Worm (Caenorhabditis elegans) whole organism, L4 larva: ENCODE data around the gene W06A7.4.

ENCODE experiments used
- F26F4.8 ChIP-seq: fragments of 200-800 bp; sonication (Bioruptor generic); conservative IDR thresholded peaks from 2 replicates; pipeline ENCODE4 v1.3.6; 2022; ENCODE audit warnings: missing genetic modification characterization, missing compliant biosample characterization
- F44E2.7 ChIP-seq: fragments of 200-800 bp; sonication (Bioruptor generic); IDR thresholded peaks from 2 replicates; pipeline ENCODE4 v2.1.2; 2022; ENCODE audit warnings: missing genetic modification characterization, missing compliant biosample characterization
- R02D3.7 ChIP-seq: fragments of 150-350 bp; sonication (generic microtip); optimal IDR thresholded peaks from 3 replicates; lab custom pipeline; 2014; ENCODE audit warnings: missing biosample characterization, missing genetic modification characterization
- T26A8.4 ChIP-seq: fragments of 200-800 bp; sonication (Bioruptor generic); IDR thresholded peaks from 2 replicates; pipeline ENCODE4 v1.3.6; 2022; ENCODE audit warnings: missing genetic modification characterization, missing compliant biosample characterization
- Y5F2A.4 ChIP-seq: fragments of 200-800 bp; sonication (Bioruptor generic); optimal IDR thresholded peaks from 2 replicates; lab custom pipeline; 2018; ENCODE audit warnings: mild to moderate bottlenecking, missing genetic modification characterization, missing compliant biosample characterization
- Y75B8A.6 ChIP-seq: fragments of 200-800 bp; sonication (Bioruptor generic); IDR thresholded peaks from 2 replicates; pipeline ENCODE4 v1.3.6; 2022; ENCODE audit warnings: missing genetic modification reagents, missing genetic modification characterization, missing compliant biosample characterization
- aha-1 ChIP-seq: fragments of 150-350 bp; peaks from one replicate; lab custom pipeline; 2014; ENCODE audit warnings: missing biosample characterization, missing genetic modification characterization
- aly-2 ChIP-seq: sonication (generic microtip); optimal IDR thresholded peaks from 2 replicates; lab custom pipeline; 2018; ENCODE audit warnings: missing biosample characterization, missing genetic modification characterization
- ama-1 ChIP-seq: fragments of 150-350 bp; optimal IDR thresholded peaks from 2 replicates; lab custom pipeline; 2014; ENCODE audit warnings: inconsistent platforms, mixed read lengths
- ceh-20 ChIP-seq: fragments of 200-800 bp; sonication (Bioruptor generic); IDR thresholded peaks from 2 replicates; pipeline ENCODE4 v1.3.6; 2022; ENCODE audit warnings: missing genetic modification reagents, missing genetic modification characterization, missing compliant biosample characterization
- ceh-28 ChIP-seq: fragments of 150-350 bp; optimal IDR thresholded peaks from 2 replicates; lab custom pipeline; 2014; ENCODE audit warnings: missing biosample characterization, missing genetic modification reagents, missing genetic modification characterization
- ceh-44 ChIP-seq: fragments of 200-800 bp; sonication (Bioruptor generic); IDR thresholded peaks from 2 replicates; pipeline ENCODE4 v1.3.6; 2022; ENCODE audit warnings: missing genetic modification reagents, missing genetic modification characterization, missing compliant biosample characterization
- ceh-62 ChIP-seq: sonication (generic microtip); optimal IDR thresholded peaks from 2 replicates; lab custom pipeline; 2017; ENCODE audit warnings: missing biosample characterization, missing genetic modification characterization
- ceh-82 ChIP-seq: sonication (generic microtip); optimal IDR thresholded peaks from 2 replicates; lab custom pipeline; 2017; ENCODE audit warnings: missing biosample characterization, missing genetic modification characterization
- dmd-6 ChIP-seq: fragments of 200-800 bp; sonication (Bioruptor generic); IDR thresholded peaks from 2 replicates; pipeline ENCODE4 v1.3.6; 2022; ENCODE audit warnings: missing genetic modification reagents, missing genetic modification characterization, missing compliant biosample characterization
- dpl-1 ChIP-seq: fragments of 150-350 bp; optimal IDR thresholded peaks from 2 replicates; lab custom pipeline; 2014; ENCODE audit warnings: missing biosample characterization, missing genetic modification reagents, missing genetic modification characterization
- duxl-1 ChIP-seq: sonication (generic microtip); optimal IDR thresholded peaks from 2 replicates; lab custom pipeline; 2016; ENCODE audit warnings: mild to moderate bottlenecking, missing genetic modification characterization, moderate library complexity, missing compliant biosample characterization; ENCODE audit not compliant: poor library complexity
- egl-27 ChIP-seq: sonication (generic microtip); optimal IDR thresholded peaks from 3 replicates; lab custom pipeline; 2017; ENCODE audit warnings: missing biosample characterization, missing genetic modification reagents, missing genetic modification characterization
- egl-43 ChIP-seq: fragments of 200-800 bp; sonication (Bioruptor generic); IDR thresholded peaks from 2 replicates; pipeline ENCODE4 v1.3.6; 2022; ENCODE audit warnings: missing genetic modification reagents, missing genetic modification characterization, missing compliant biosample characterization
- fkh-10 ChIP-seq: fragments of 150-350 bp; optimal IDR thresholded peaks from 2 replicates; lab custom pipeline; 2014; ENCODE audit warnings: missing biosample characterization, missing genetic modification reagents, missing genetic modification characterization
- gei-8 ChIP-seq: fragments of 200-800 bp; sonication (Bioruptor generic); optimal IDR thresholded peaks from 2 replicates; lab custom pipeline; 2018; ENCODE audit warnings: mild to moderate bottlenecking, missing genetic modification characterization, missing compliant biosample characterization
- hif-1 ChIP-seq, 2 experiments: sonication (generic microtip); optimal IDR thresholded peaks; 2 replicates each; lab custom pipeline; 2016 to 2017; ENCODE audit warnings: missing compliant biosample characterization in 2 of 2, missing genetic modification characterization in 2 of 2, missing genetic modification reagents in 2 of 2, missing genotype in 2 of 2, mild to moderate bottlenecking in 1 of 2
- hmg-1.1 ChIP-seq: fragments of 200-800 bp; sonication (Bioruptor generic); IDR thresholded peaks from 2 replicates; pipeline ENCODE4 v1.3.6; 2022; ENCODE audit warnings: missing genetic modification reagents, missing genetic modification characterization, missing compliant biosample characterization
- lin-13 ChIP-seq: fragments of 150-350 bp; optimal IDR thresholded peaks from 2 replicates; lab custom pipeline; 2014; ENCODE audit warnings: missing biosample characterization, missing genetic modification reagents, missing genetic modification characterization
- lin-15B ChIP-seq: fragments of 150-350 bp; sonication (generic microtip); optimal IDR thresholded peaks from 3 replicates; lab custom pipeline; 2014; ENCODE audit warnings: missing biosample characterization, missing genetic modification characterization
- lin-29 ChIP-seq: fragments of 200-800 bp; sonication (Bioruptor generic); IDR thresholded peaks from 2 replicates; pipeline ENCODE4 v1.3.6; 2022; ENCODE audit warnings: missing genetic modification reagents, missing genetic modification characterization, missing compliant biosample characterization
- lin-39 ChIP-seq: fragments of 150-350 bp; optimal IDR thresholded peaks from 2 replicates; lab custom pipeline; 2014; ENCODE audit warnings: missing biosample characterization, missing genetic modification reagents, missing genetic modification characterization
- lsy-2 ChIP-seq, 2 experiments: fragments of 150-350 bp in 1 of 2; sonication (generic microtip) in 1 of 2; optimal IDR thresholded peaks; 2 replicates each; lab custom pipeline; 2014 to 2017; ENCODE audit warnings: missing biosample characterization in 2 of 2, missing genetic modification characterization in 2 of 2
- mdl-1 ChIP-seq, 2 experiments: fragments of 150-350 bp in 1 of 2; sonication (generic microtip) in 1 of 2; optimal IDR thresholded peaks; 2 replicates each; lab custom pipeline; 2014 to 2017; ENCODE audit warnings: missing biosample characterization in 2 of 2, missing genetic modification characterization in 2 of 2
- mdt-29 ChIP-seq: fragments of 200-800 bp; sonication (Bioruptor generic); IDR thresholded peaks from 2 replicates; pipeline ENCODE4 v1.3.6; 2022; ENCODE audit warnings: missing genetic modification reagents, missing genetic modification characterization, missing compliant biosample characterization
- mes-2 ChIP-seq: sonication (generic microtip); optimal IDR thresholded peaks from 2 replicates; lab custom pipeline; 2016; ENCODE audit warnings: missing genotype, mild to moderate bottlenecking, missing genetic modification characterization, missing compliant biosample characterization; ENCODE audit not compliant: poor library complexity, severe bottlenecking
- mxl-2 ChIP-seq: fragments of 200-800 bp; sonication (Bioruptor generic); conservative IDR thresholded peaks from 2 replicates; pipeline ENCODE4 v1.3.6; 2022; ENCODE audit warnings: missing genetic modification reagents, missing genetic modification characterization, missing compliant biosample characterization
- mxl-3 ChIP-seq: fragments of 200-800 bp; sonication (Bioruptor generic); optimal IDR thresholded peaks from 2 replicates; lab custom pipeline; 2018; ENCODE audit warnings: mild to moderate bottlenecking, missing genetic modification characterization, missing compliant biosample characterization
- nhr-10 ChIP-seq: fragments of 150-350 bp; optimal IDR thresholded peaks from 2 replicates; lab custom pipeline; 2014; ENCODE audit warnings: missing biosample characterization, missing genetic modification characterization
- nhr-111 ChIP-seq: fragments of 200-800 bp; sonication (Bioruptor generic); optimal IDR thresholded peaks from 2 replicates; lab custom pipeline; 2018; ENCODE audit warnings: mild to moderate bottlenecking, missing genetic modification characterization, missing compliant biosample characterization
- nhr-237 ChIP-seq: sonication (generic microtip); optimal IDR thresholded peaks from 2 replicates; lab custom pipeline; 2017; ENCODE audit warnings: missing biosample characterization, missing genetic modification characterization
- nhr-25 ChIP-seq: sonication (generic microtip); optimal IDR thresholded peaks from 2 replicates; lab custom pipeline; 2017; ENCODE audit warnings: missing genetic modification characterization, mild to moderate bottlenecking, missing compliant biosample characterization, antibody characterized with exemption, moderate library complexity, borderline replicate concordance; ENCODE audit not compliant: insufficient read depth
- nhr-28 ChIP-seq: fragments of 150-350 bp; optimal IDR thresholded peaks from 2 replicates; lab custom pipeline; 2014; ENCODE audit warnings: missing biosample characterization, missing genetic modification characterization
- nhr-41 ChIP-seq: fragments of 200-800 bp; sonication (Bioruptor generic); IDR thresholded peaks from 2 replicates; pipeline ENCODE4 v1.3.6; 2022; ENCODE audit warnings: missing genetic modification reagents, missing genetic modification characterization, missing compliant biosample characterization
- nhr-42 ChIP-seq: fragments of 200-800 bp; sonication (Bioruptor generic); IDR thresholded peaks from 2 replicates; pipeline ENCODE4 v1.3.6; 2022; ENCODE audit warnings: missing genetic modification characterization, missing compliant biosample characterization
- nhr-48 ChIP-seq: sonication (generic microtip); optimal IDR thresholded peaks from 2 replicates; lab custom pipeline; 2016; ENCODE audit warnings: mild to moderate bottlenecking, missing genetic modification characterization, missing compliant biosample characterization
- nhr-77 ChIP-seq: fragments of 150-350 bp; optimal IDR thresholded peaks from 2 replicates; lab custom pipeline; 2014; ENCODE audit warnings: missing biosample characterization, missing genetic modification characterization
- saeg-2 ChIP-seq: fragments of 200-800 bp; sonication (Bioruptor generic); IDR thresholded peaks from 2 replicates; pipeline ENCODE4 v1.3.6; 2022; ENCODE audit warnings: missing genetic modification reagents, missing genetic modification characterization, missing compliant biosample characterization
- sdz-12 ChIP-seq: fragments of 200-800 bp; sonication (Bioruptor generic); optimal IDR thresholded peaks from 2 replicates; lab custom pipeline; 2018; ENCODE audit warnings: mild to moderate bottlenecking, missing genetic modification characterization, missing compliant biosample characterization
- set-16 ChIP-seq: fragments of 200-800 bp; sonication (Bioruptor generic); IDR thresholded peaks from 2 replicates; pipeline ENCODE4 v1.3.6; 2022; ENCODE audit warnings: missing genetic modification reagents, missing genetic modification characterization, missing compliant biosample characterization
- spr-3 ChIP-seq: fragments of 200-800 bp; sonication (Bioruptor generic); optimal IDR thresholded peaks from 2 replicates; lab custom pipeline; 2018; ENCODE audit warnings: mild to moderate bottlenecking, missing genetic modification characterization, missing compliant biosample characterization
- tag-97 ChIP-seq: fragments of 200-800 bp; sonication (Bioruptor generic); IDR thresholded peaks from 2 replicates; pipeline ENCODE4 v1.3.6; 2022; ENCODE audit warnings: missing genetic modification characterization, missing compliant biosample characterization
- unc-62 ChIP-seq, 3 experiments: fragments of 150-350 bp in 1 of 3; sonication (generic microtip); optimal IDR thresholded peaks in 2 of 3; peaks in 1 of 3; 1 replicate in 1 of 3; 2 replicates in 2 of 3; lab custom pipeline; 2014 to 2017; ENCODE audit warnings: missing biosample characterization in 3 of 3, missing genetic modification characterization in 3 of 3, missing genetic modification reagents in 3 of 3, missing genotype in 1 of 3
- zag-1 ChIP-seq: fragments of 150-350 bp; optimal IDR thresholded peaks from 2 replicates; lab custom pipeline; 2014; ENCODE audit warnings: missing biosample characterization, missing genetic modification characterization
- zfp-2 ChIP-seq: sonication (generic microtip); optimal IDR thresholded peaks from 2 replicates; lab custom pipeline; 2016; ENCODE audit warnings: mild to moderate bottlenecking, missing genetic modification characterization, missing compliant biosample characterization
- zfp-3 ChIP-seq: fragments of 200-800 bp; sonication (Bioruptor generic); conservative IDR thresholded peaks from 2 replicates; pipeline ENCODE4 v1.3.6; 2022; ENCODE audit warnings: missing genetic modification reagents, missing genetic modification characterization, missing compliant biosample characterization
- zip-2 ChIP-seq: fragments of 150-350 bp; optimal IDR thresholded peaks from 2 replicates; lab custom pipeline; 2014; ENCODE audit warnings: missing biosample characterization, missing genetic modification characterization

The W06A7.4 gene

ce11 chrV:14850530-14850929 is 26.3 kb downstream of the W06A7.4 start (continued):
- no peak for TF ChIP-seq Y75B8A.6 (GFP tag; lab: Robert Waterston, UW)
- no peak for TF ChIP-seq zip-2
- no peak for TF ChIP-seq saeg-2 (GFP tag; lab: Robert Waterston, UW)
- no peak for TF ChIP-seq nhr-237
- TF ChIP-seq ceh-28 = no peak
- TF ChIP-seq egl-27 (tag; lab: Kevin White, UChicago) = no peak
- no peak for TF ChIP-seq ceh-44 (GFP tag; lab: Robert Waterston, UW)
- TF ChIP-seq tag-97 (GFP tag; lab: Robert Waterston, UW) = no peak
- TF ChIP-seq nhr-28 = peak; percentile 61
- TF ChIP-seq lin-29 (GFP tag; lab: Robert Waterston, UW) = no peak
- TF ChIP-seq lin-15B = no peak
- TF ChIP-seq Y5F2A.4 (GFP tag; lab: Kevin White, UChicago) = no peak
- no peak for TF ChIP-seq mxl-2 (GFP tag; lab: Robert Waterston, UW)
- TF ChIP-seq nhr-48 (tag; lab: Kevin White, UChicago) = peak; percentile 44
- TF ChIP-seq egl-43 (GFP tag; lab: Robert Waterston, UW) = no peak
- peak in 1 of 2 experiments; percentile 84 for TF ChIP-seq mdl-1 (tag; optimal IDR thresholded peaks at IDR 0.05; lab: Kevin White, UChicago)
- TF ChIP-seq mes-2 (tag; lab: Kevin White, UChicago) = peak; percentile 56
- peak; percentile 81 for TF ChIP-seq mxl-3
- peak in 1 of 2 experiments; percentile 5 for TF ChIP-seq lsy-2 (tag; optimal IDR thresholded peaks at IDR 0.05; lab: Kevin White, UChicago)
- TF ChIP-seq aha-1 = peak; percentile 48
- TF ChIP-seq zag-1 = no peak
- TF ChIP-seq nhr-10 = no peak
- TF ChIP-seq ceh-20 (GFP tag; lab: Robert Waterston, UW) = no peak
- no peak for TF ChIP-seq zfp-2 (tag; lab: Kevin White, UChicago)
- TF ChIP-seq unc-62 (GFP tag; optimal IDR thresholded peaks at IDR 0.05 in 1 of 2; lab: Kevin White, UChicago) = peak in 1 of 2 experiments; percentile 96
- no peak for TF ChIP-seq unc-62 (tag; optimal IDR thresholded peaks at IDR 0.05; lab: Kevin White, UChicago)
- no peak for TF ChIP-seq nhr-42 (GFP tag; lab: Robert Waterston, UW)
- peak in 1 of 2 experiments; percentile 54 for TF ChIP-seq hif-1 (tag; optimal IDR thresholded peaks at IDR 0.05; lab: Kevin White, UChicago)
- TF ChIP-seq duxl-1 (tag; lab: Kevin White, UChicago) = no peak
- peak; percentile 87 for TF ChIP-seq dmd-6 (GFP tag; lab: Robert Waterston, UW)
- TF ChIP-seq mdt-29 = peak; percentile 94
- peak; percentile 59 for TF ChIP-seq nhr-77 (tag; lab: Kevin White, UChicago)
- no peak for TF ChIP-seq T26A8.4 (GFP tag; lab: Robert Waterston, UW)
- no peak for TF ChIP-seq dpl-1 (GFP tag; lab: Kevin White, UChicago)
- no peak for TF ChIP-seq nhr-25 (tag; lab: Kevin White, UChicago)
- no peak for TF ChIP-seq aly-2 (tag; lab: Kevin White, UChicago)
- no peak for TF ChIP-seq F26F4.8
- TF ChIP-seq lin-13 = no peak
- no peak for TF ChIP-seq gei-8 (GFP tag; lab: Kevin White, UChicago)
- TF ChIP-seq ceh-82 (tag; lab: Kevin White, UChicago) = no peak
- no peak for TF ChIP-seq F44E2.7 (GFP tag; lab: Robert Waterston, UW)
- no peak for TF ChIP-seq hmg-1.1 (GFP tag; lab: Robert Waterston, UW)
- no peak for TF ChIP-seq nhr-41
- no peak for TF ChIP-seq R02D3.7 (tag; lab: Kevin White, UChicago)
- no peak for TF ChIP-seq zfp-3 (GFP tag; lab: Robert Waterston, UW)
- no peak for TF ChIP-seq ama-1 (lab: Kevin White, UChicago)
- no peak for TF ChIP-seq nhr-111 (GFP tag; lab: Kevin White, UChicago)
- no peak for TF ChIP-seq sdz-12 (GFP tag; lab: Kevin White, UChicago)
- TF ChIP-seq lin-39 (tag; lab: Kevin White, UChicago) = no peak
- no peak for TF ChIP-seq fkh-10 (GFP tag; lab: Kevin White, UChicago)
- TF ChIP-seq set-16 = no peak
- no peak for TF ChIP-seq spr-3 (GFP tag; lab: Kevin White, UChicago)
- no peak for TF ChIP-seq ceh-62 (tag; lab: Kevin White, UChicago)
